Fruit fly (Drosophila melanogaster) whole organism, embryonic: ENCODE data around the gene CG33288.

ENCODE experiments used
- Adf1 ChIP-seq: fragments of 200-800 bp; sonication (Bioruptor generic); IDR thresholded peaks from 2 replicates; pipeline ENCODE4 v1.3.6; 2022; ENCODE audit warnings: missing biosample characterization, missing genetic modification characterization
- CG10543 ChIP-seq: fragments of 200-800 bp; sonication (Bioruptor generic); optimal IDR thresholded peaks from 3 replicates; lab custom pipeline; 2017; ENCODE audit warnings: missing biosample characterization, mild to moderate bottlenecking, missing genetic modification characterization, moderate library complexity
- CG11560 ChIP-seq: fragments of 200-800 bp; sonication (Bioruptor generic); IDR thresholded peaks from 3 replicates; pipeline ENCODE4 v1.3.6; 2022; ENCODE audit warnings: missing biosample characterization, missing genetic modification characterization
- CG13123 ChIP-seq: fragments of 200-800 bp; sonication (Bioruptor generic); optimal IDR thresholded peaks from 2 replicates; lab custom pipeline; 2016; ENCODE audit warnings: missing biosample characterization, missing genetic modification characterization
- CG13624 ChIP-seq: fragments of 200-800 bp; sonication (Bioruptor generic); optimal IDR thresholded peaks from 2 replicates; lab custom pipeline; 2016; ENCODE audit warnings: missing biosample characterization, missing genetic modification characterization
- CG14014 ChIP-seq: fragments of 200-800 bp; sonication (Bioruptor generic); IDR thresholded peaks from 2 replicates; pipeline ENCODE4 v1.3.6; 2022; ENCODE audit warnings: missing biosample characterization, missing genetic modification characterization
- CG15011 ChIP-seq: fragments of 200-800 bp; sonication (Bioruptor generic); optimal IDR thresholded peaks from 3 replicates; lab custom pipeline; 2018; ENCODE audit warnings: missing biosample characterization, mild to moderate bottlenecking, missing genetic modification characterization
- CG15073 ChIP-seq: fragments of 200-800 bp; sonication (Bioruptor generic); optimal IDR thresholded peaks from 2 replicates; lab custom pipeline; 2016; ENCODE audit warnings: missing biosample characterization, missing genetic modification characterization
- CG1792 ChIP-seq: fragments of 200-800 bp; sonication (Bioruptor generic); optimal IDR thresholded peaks from 2 replicates; lab custom pipeline; 2016; ENCODE audit warnings: missing biosample characterization, missing genetic modification characterization
- CG2116 ChIP-seq: fragments of 200-800 bp; sonication (Bioruptor generic); optimal IDR thresholded peaks from 3 replicates; lab custom pipeline; 2018; ENCODE audit warnings: missing biosample characterization, mild to moderate bottlenecking, missing genetic modification characterization
- CG30403 ChIP-seq: fragments of 200-800 bp; sonication (Bioruptor generic); optimal IDR thresholded peaks from 3 replicates; lab custom pipeline; 2016; ENCODE audit warnings: missing biosample characterization, missing genetic modification characterization
- CG32532 ChIP-seq: fragments of 200-800 bp; sonication (Bioruptor generic); IDR thresholded peaks from 2 replicates; pipeline ENCODE4 v1.3.6; 2022; ENCODE audit warnings: missing biosample characterization, missing genetic modification characterization
- CG4360 ChIP-seq: fragments of 200-800 bp; sonication (Bioruptor generic); IDR thresholded peaks from 2 replicates; pipeline ENCODE4 v1.3.6; 2022; ENCODE audit warnings: missing biosample characterization, missing genetic modification characterization
- CG4707 ChIP-seq: fragments of 200-800 bp; sonication (Bioruptor generic); optimal IDR thresholded peaks from 2 replicates; lab custom pipeline; 2018; ENCODE audit warnings: missing biosample characterization, mild to moderate bottlenecking, missing genetic modification characterization, moderate library complexity
- CG6689 ChIP-seq: fragments of 200-800 bp; sonication (Bioruptor generic); IDR thresholded peaks from 2 replicates; pipeline ENCODE4 v1.3.6; 2022; ENCODE audit warnings: missing biosample characterization, missing genetic modification characterization
- CG7357 ChIP-seq: fragments of 200-800 bp; sonication (Bioruptor generic); IDR thresholded peaks from 3 replicates; pipeline ENCODE4 v1.3.6; 2022; ENCODE audit warnings: missing biosample characterization, missing genetic modification characterization
- Drgx ChIP-seq: fragments of 200-800 bp; sonication (Bioruptor generic); IDR thresholded peaks from 2 replicates; pipeline ENCODE4 v1.3.6; 2022; ENCODE audit warnings: missing biosample characterization, missing genetic modification characterization
- Gug ChIP-seq: fragments of 200-800 bp; sonication (Bioruptor generic); IDR thresholded peaks from 4 replicates; pipeline ENCODE4 v1.3.6; 2022; ENCODE audit warnings: missing biosample characterization, missing genetic modification characterization
- HmgZ ChIP-seq: fragments of 200-800 bp; sonication (Bioruptor generic); optimal IDR thresholded peaks from 2 replicates; lab custom pipeline; 2018; ENCODE audit warnings: missing biosample characterization, mild to moderate bottlenecking, missing genetic modification characterization
- Hr51 ChIP-seq, 2 experiments: fragments of 200-800 bp; sonication (Bioruptor generic); optimal IDR thresholded peaks; 2 replicates in 1 of 2; 3 replicates in 1 of 2; lab custom pipeline; 2016 to 2018; ENCODE audit warnings: missing biosample characterization in 2 of 2, missing genetic modification characterization in 2 of 2, mild to moderate bottlenecking in 1 of 2, moderate library complexity in 1 of 2
- Kr ChIP-seq: fragments of 200-800 bp; sonication (Bioruptor generic); optimal IDR thresholded peaks from 2 replicates; lab custom pipeline; 2017; ENCODE audit warnings: missing biosample characterization, mild to moderate bottlenecking, missing genetic modification characterization
- MESR4 ChIP-seq: fragments of 200-800 bp; sonication (Bioruptor generic); optimal IDR thresholded peaks from 2 replicates; lab custom pipeline; 2018; ENCODE audit warnings: missing biosample characterization, mild to moderate bottlenecking, missing genetic modification characterization, moderate library complexity
- NC2α ChIP-seq: fragments of 200-800 bp; sonication (Bioruptor generic); optimal IDR thresholded peaks from 2 replicates; lab custom pipeline; 2016; ENCODE audit warnings: missing biosample characterization, missing genetic modification characterization
- Nf-YA ChIP-seq: fragments of 200-800 bp; sonication (Bioruptor generic); IDR thresholded peaks from 2 replicates; pipeline ENCODE4 v1.3.6; 2022; ENCODE audit warnings: missing biosample characterization, missing genetic modification characterization
- Ravus ChIP-seq: fragments of 200-800 bp; sonication (Bioruptor generic); IDR thresholded peaks from 2 replicates; pipeline ENCODE4 v1.3.6; 2022; ENCODE audit warnings: missing biosample characterization, missing genetic modification characterization
- Spps ChIP-seq: fragments of 200-800 bp; sonication (Bioruptor generic); optimal IDR thresholded peaks from 2 replicates; lab custom pipeline; 2018; ENCODE audit warnings: missing biosample characterization, mild to moderate bottlenecking, missing genetic modification characterization
- Xbp1 ChIP-seq: fragments of 200-800 bp; sonication (Bioruptor generic); optimal IDR thresholded peaks from 3 replicates; lab custom pipeline; 2016; ENCODE audit warnings: missing biosample characterization, mild to moderate bottlenecking, missing genetic modification characterization
- ab ChIP-seq: fragments of 200-800 bp; sonication (Bioruptor generic); optimal IDR thresholded peaks from 2 replicates; lab custom pipeline; 2016; ENCODE audit warnings: missing biosample characterization, missing genetic modification characterization
- cad ChIP-seq: fragments of >200 bp; optimal IDR thresholded peaks from 2 replicates; lab custom pipeline; 2017; ENCODE audit warnings: missing biosample characterization, missing genetic modification characterization
- cg ChIP-seq: fragments of 200-800 bp; sonication (Bioruptor generic); optimal IDR thresholded peaks from 3 replicates; lab custom pipeline; 2019; ENCODE audit warnings: missing biosample characterization, mild to moderate bottlenecking, missing genetic modification characterization, moderate library complexity
- ci ChIP-seq: fragments of 200-800 bp; sonication (Bioruptor generic); IDR thresholded peaks from 3 replicates; pipeline ENCODE4 v1.3.6; 2022; ENCODE audit warnings: missing biosample characterization, missing genetic modification characterization
- crp ChIP-seq, 2 experiments: fragments of 200-800 bp; sonication (Bioruptor generic); optimal IDR thresholded peaks; 2 replicates in 1 of 2; 3 replicates in 1 of 2; lab custom pipeline; 2017; ENCODE audit warnings: missing biosample characterization in 2 of 2, missing genetic modification characterization in 2 of 2, mild to moderate bottlenecking in 1 of 2, moderate library complexity in 1 of 2
- dmrt11E ChIP-seq: fragments of 200-800 bp; sonication (Bioruptor generic); optimal IDR thresholded peaks from 3 replicates; lab custom pipeline; 2018; ENCODE audit warnings: missing biosample characterization, mild to moderate bottlenecking, missing genetic modification characterization, moderate library complexity
- eve ChIP-seq, 2 experiments: fragments of >200 bp; optimal IDR thresholded peaks; 2 replicates each; lab custom pipeline; 2017; ENCODE audit warnings: missing biosample characterization in 2 of 2, missing genetic modification characterization in 2 of 2
- ewg ChIP-seq: fragments of 200-800 bp; sonication (Bioruptor generic); optimal IDR thresholded peaks from 3 replicates; lab custom pipeline; 2017; ENCODE audit warnings: mild to moderate bottlenecking, missing biosample characterization, missing genetic modification reagents, missing genetic modification characterization
- gfzf ChIP-seq: fragments of 200-800 bp; sonication (Bioruptor generic); optimal IDR thresholded peaks from 2 replicates; lab custom pipeline; 2016; ENCODE audit warnings: missing biosample characterization, mild to moderate bottlenecking, missing genetic modification characterization, moderate library complexity
- jumu ChIP-seq: fragments of 200-800 bp; sonication (Bioruptor generic); optimal IDR thresholded peaks from 3 replicates; lab custom pipeline; 2016; ENCODE audit warnings: missing biosample characterization, missing genetic modification characterization
- lab ChIP-seq: fragments of 200-800 bp; sonication (Bioruptor generic); optimal IDR thresholded peaks from 3 replicates; lab custom pipeline; 2017; ENCODE audit warnings: missing biosample characterization, missing genetic modification characterization, mild to moderate bottlenecking, moderate library complexity, missing genetic modification reagents
- mirr ChIP-seq: fragments of 200-800 bp; sonication (Bioruptor generic); optimal IDR thresholded peaks from 3 replicates; lab custom pipeline; 2018; ENCODE audit warnings: missing biosample characterization, mild to moderate bottlenecking, missing genetic modification characterization
- nau ChIP-seq: fragments of 200-800 bp; sonication (Bioruptor generic); optimal IDR thresholded peaks from 3 replicates; lab custom pipeline; 2017; ENCODE audit warnings: missing biosample characterization, mild to moderate bottlenecking, missing genetic modification characterization, missing genetic modification reagents
- p53 ChIP-seq: fragments of 200-800 bp; sonication (Bioruptor generic); optimal IDR thresholded peaks from 2 replicates; lab custom pipeline; 2016; ENCODE audit warnings: missing biosample characterization, missing genetic modification characterization
- psq ChIP-seq: fragments of 200-800 bp; sonication (Bioruptor generic); optimal IDR thresholded peaks from 2 replicates; lab custom pipeline; 2017; ENCODE audit warnings: missing biosample characterization, missing genetic modification characterization
- repo ChIP-seq: fragments of 200-800 bp; sonication (Bioruptor generic); optimal IDR thresholded peaks from 2 replicates; lab custom pipeline; 2016; ENCODE audit warnings: missing biosample characterization, missing genetic modification characterization
- schlank ChIP-seq: fragments of 200-800 bp; sonication (Bioruptor generic); optimal IDR thresholded peaks from 2 replicates; lab custom pipeline; 2018; ENCODE audit warnings: missing biosample characterization, mild to moderate bottlenecking, missing genetic modification characterization
- sens ChIP-seq: fragments of 200-800 bp; sonication (Bioruptor generic); peaks from one replicate; lab custom pipeline; 2016; ENCODE audit warnings: missing biosample characterization, missing genetic modification characterization
- sim ChIP-seq: fragments of 200-800 bp; sonication (Bioruptor generic); IDR thresholded peaks from 2 replicates; pipeline ENCODE4 v1.3.6; 2022; ENCODE audit warnings: missing biosample characterization, missing genetic modification characterization
- stwl ChIP-seq: fragments of 200-800 bp; sonication (Bioruptor generic); optimal IDR thresholded peaks from 3 replicates; lab custom pipeline; 2018; ENCODE audit warnings: missing biosample characterization, mild to moderate bottlenecking, missing genetic modification characterization, moderate library complexity
- tna ChIP-seq: fragments of 200-800 bp; sonication (Bioruptor generic); IDR thresholded peaks from 2 replicates; pipeline ENCODE4 v1.3.6; 2022; ENCODE audit warnings: missing biosample characterization, missing genetic modification characterization; ENCODE audit not compliant: partially characterized antibody
- zfh1 ChIP-seq: fragments of 200-800 bp; sonication (Bioruptor generic); IDR thresholded peaks from 3 replicates; pipeline ENCODE4 v1.3.6; 2022; ENCODE audit warnings: missing biosample characterization, missing genetic modification characterization

CG33288 gene

DNA sequence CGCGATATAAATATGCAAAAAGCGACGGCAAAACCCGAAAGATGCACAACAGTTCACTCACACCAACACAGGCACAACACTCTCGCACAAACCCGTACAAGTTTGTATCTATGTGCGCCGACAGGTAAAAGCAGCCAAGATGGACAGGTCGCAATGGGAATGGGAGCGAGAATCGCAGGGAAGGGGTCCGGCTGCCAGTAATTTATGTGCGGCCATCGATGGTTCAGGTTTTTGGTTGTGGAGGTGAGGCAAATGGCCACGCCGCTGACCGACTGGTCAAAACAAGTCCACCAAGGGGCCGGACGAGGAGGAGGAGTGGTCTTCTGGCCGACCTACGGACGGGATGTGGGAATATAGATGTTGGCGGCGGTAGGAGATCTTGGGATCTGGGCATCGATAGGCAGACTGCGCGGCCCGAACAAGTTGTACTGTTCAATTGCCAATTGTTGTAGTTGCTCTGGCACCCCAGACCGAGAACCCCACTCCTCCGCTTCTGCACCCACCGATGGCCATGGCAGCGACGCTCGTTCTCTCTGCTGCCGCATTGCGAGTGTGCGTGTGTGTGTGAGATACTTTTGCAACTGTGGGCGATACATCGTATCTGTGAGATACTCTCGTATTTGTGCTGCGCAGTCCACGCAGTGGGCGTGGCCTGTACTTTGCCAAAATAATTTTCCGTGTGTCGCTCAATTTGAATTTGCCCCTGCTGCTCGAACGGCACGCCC, 32.7 kb downstream of the CG33288 start (continued):
- TF ChIP-seq ewg (GFP tag; lab: Kevin White, UChicago): peak; percentile 48
- TF ChIP-seq CG11560 (tag; lab: Robert Waterston, UW): 0 out of 3 replicates have a peak, but pooled peaks have one; percentile 12
- no peak for TF ChIP-seq crp (GFP tag; optimal IDR thresholded peaks at IDR 0.05; lab: Kevin White, UChicago)
- TF ChIP-seq, all 482 proteins: peak for 23

DNA sequence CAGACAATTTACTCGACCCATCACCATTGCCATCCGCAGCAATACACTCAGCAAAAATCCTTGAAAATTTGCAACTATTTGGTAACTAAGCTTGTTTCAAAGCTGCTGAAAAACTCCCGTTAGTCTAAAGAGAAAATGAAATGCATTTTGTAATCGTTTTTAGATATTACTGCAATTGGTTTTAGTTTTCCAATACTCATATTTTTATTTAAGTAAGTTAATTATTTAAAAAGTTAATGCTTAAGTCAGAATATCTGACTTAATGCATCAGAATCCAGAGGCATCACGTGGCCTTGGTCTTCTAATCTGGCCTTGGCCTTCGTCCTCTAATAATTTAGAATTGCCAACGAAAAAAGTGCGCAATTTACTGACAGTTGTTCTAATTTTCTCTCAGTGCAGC, 35.3 kb downstream of the CG33288 start:
- no peak for TF ChIP-seq sim (GFP tag; lab: Robert Waterston, UW)
- no peak for TF ChIP-seq CG13624 (GFP tag; lab: Kevin White, UChicago)
- no peak for TF ChIP-seq CG2116 (GFP tag; lab: Kevin White, UChicago)
- no peak for TF ChIP-seq psq (GFP tag; lab: Kevin White, UChicago)
- no peak for TF ChIP-seq jumu
- no peak for TF ChIP-seq CG15011 (GFP tag; lab: Kevin White, UChicago)
- TF ChIP-seq CG32532 (GFP tag; lab: Robert Waterston, UW): no peak
- no peak for TF ChIP-seq CG30403 (GFP tag; lab: Kevin White, UChicago)
- TF ChIP-seq Drgx (GFP tag; lab: Robert Waterston, UW): no peak
- no peak for TF ChIP-seq CG10543 (GFP tag; lab: Kevin White, UChicago)
- TF ChIP-seq gfzf (GFP tag; lab: Kevin White, UChicago): no peak
- no peak for TF ChIP-seq Nf-YA (GFP tag; lab: Robert Waterston, UW)
- TF ChIP-seq CG4360 (GFP tag; lab: Robert Waterston, UW): no peak
- TF ChIP-seq nau (GFP tag; lab: Kevin White, UChicago): no peak
- TF ChIP-seq dmrt11E (tag; lab: Kevin White, UChicago): peak; percentile 70
- no peak for TF ChIP-seq mirr (GFP tag; lab: Kevin White, UChicago)
- TF ChIP-seq Hr51 (GFP tag; optimal IDR thresholded peaks at IDR 0.05; lab: Kevin White, UChicago): no peak
- no peak for TF ChIP-seq CG4707 (GFP tag; lab: Kevin White, UChicago)
- TF ChIP-seq CG15073 (GFP tag; lab: Kevin White, UChicago): no peak
- no peak for TF ChIP-seq sens (GFP tag; lab: Kevin White, UChicago)
- no peak for TF ChIP-seq cad
- TF ChIP-seq CG14014 (GFP tag; lab: Robert Waterston, UW): no peak
- TF ChIP-seq MESR4 (GFP tag; lab: Kevin White, UChicago): no peak
- no peak for TF ChIP-seq p53 (GFP tag; lab: Kevin White, UChicago)
- no peak for TF ChIP-seq lab (GFP tag; lab: Kevin White, UChicago)
- TF ChIP-seq schlank (tag; lab: Kevin White, UChicago): no peak
- TF ChIP-seq HmgZ (tag; lab: Kevin White, UChicago): no peak
- no peak for TF ChIP-seq Spps (tag; lab: Kevin White, UChicago)
- no peak for TF ChIP-seq ci
- no peak for TF ChIP-seq cg (GFP tag; lab: Kevin White, UChicago)
- no peak for TF ChIP-seq CG13123 (GFP tag; lab: Kevin White, UChicago)
- no peak for TF ChIP-seq Gug
- no peak for TF ChIP-seq ab (GFP tag; lab: Kevin White, UChicago)
- TF ChIP-seq stwl (tag; lab: Kevin White, UChicago): no peak
- peak; percentile 15; the same call in 1 of the 2 replicates for TF ChIP-seq CG6689 (GFP tag; lab: Robert Waterston, UW)
- TF ChIP-seq zfh1: no peak
- TF ChIP-seq repo (GFP tag; lab: Kevin White, UChicago): no peak
- TF ChIP-seq NC2α: no peak
- TF ChIP-seq CG1792 (GFP tag; lab: Kevin White, UChicago): no peak
- no peak for TF ChIP-seq eve (GFP tag; optimal IDR thresholded peaks at IDR 0.05; lab: Kevin White, UChicago)
- TF ChIP-seq Ravus (GFP tag; lab: Robert Waterston, UW): no peak
- no peak for TF ChIP-seq Kr (GFP tag; lab: Kevin White, UChicago)
- no peak for TF ChIP-seq CG7357 (GFP tag; lab: Robert Waterston, UW)
- TF ChIP-seq tna (GFP tag; lab: Robert Waterston, UW): no peak
- TF ChIP-seq Adf1 (GFP tag; lab: Robert Waterston, UW): no peak
- TF ChIP-seq Xbp1 (GFP tag; lab: Kevin White, UChicago): no peak
